Worm (Caenorhabditis elegans): ENCODE results near the gene F01D5.2.

DNA sequence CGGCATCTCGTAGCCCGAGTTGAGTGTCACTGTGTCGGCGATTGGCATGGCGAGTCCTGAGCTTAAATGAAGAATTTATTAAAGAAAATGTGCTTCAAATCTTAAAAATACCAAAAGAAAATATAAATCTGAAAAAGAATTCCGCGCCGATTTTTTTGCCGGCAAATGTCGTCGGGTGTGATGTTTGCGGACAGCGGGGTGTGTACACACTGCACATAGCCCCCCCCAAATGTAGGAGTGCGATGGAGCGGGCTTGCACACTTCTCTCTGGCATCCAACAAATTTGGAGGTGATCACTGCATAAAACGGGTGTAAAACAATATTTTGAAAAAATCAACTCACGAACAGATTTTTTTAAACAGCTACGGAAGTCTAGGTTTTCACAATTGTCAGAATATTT, 22.7 kb downstream of the F01D5.2 start, which contains the start of gene Y39G8B.2:
- TF ChIP-seq nhr-77 (tag; optimal IDR thresholded peaks at IDR 0.05) (peak; percentile 63), lin-13 (GFP tag; optimal IDR thresholded peaks at IDR 0.05) (peak; percentile 90), ztf-11 (tag; optimal IDR thresholded peaks at IDR 0.05) (no peak), elt-1 (tag; optimal IDR thresholded peaks at IDR 0.05) (no peak), lsy-2 (tag; optimal IDR thresholded peaks at IDR 0.05) (peak; percentile 77 to 92), nhr-23 (tag; optimal IDR thresholded peaks at IDR 0.05) (no peak), zag-1 (tag; optimal IDR thresholded peaks at IDR 0.05) (peak; percentile 31), lin-39 (tag; optimal IDR thresholded peaks at IDR 0.05) (no peak), ceh-82 (tag; optimal IDR thresholded peaks at IDR 0.05) (peak; percentile 29)

All from whole organism, L2 larva.